Fruit fly (Drosophila melanogaster) whole organism, prepupa: ENCODE data around the gene ATPsynbetaL.

ENCODE experiments used
- CG10669 ChIP-seq: fragments of 200-800 bp; sonication (Bioruptor generic); optimal IDR thresholded peaks from 3 replicates; lab custom pipeline; 2018; ENCODE audit warnings: missing biosample characterization, mild to moderate bottlenecking, missing genetic modification characterization, moderate library complexity
- CG6854 ChIP-seq: fragments of 200-800 bp; sonication (Bioruptor generic); optimal IDR thresholded peaks from 2 replicates; lab custom pipeline; 2017; ENCODE audit warnings: missing biosample characterization, mild to moderate bottlenecking, missing genetic modification characterization
- Hr39 ChIP-seq: fragments of 200-800 bp; sonication (Bioruptor generic); optimal IDR thresholded peaks from 2 replicates; lab custom pipeline; 2016; ENCODE audit warnings: missing biosample characterization, missing genetic modification characterization
- Sox14 ChIP-seq: fragments of 200-800 bp; sonication (Bioruptor generic); optimal IDR thresholded peaks from 3 replicates; lab custom pipeline; 2016; ENCODE audit warnings: missing biosample characterization, missing genetic modification characterization
- fkh ChIP-seq: fragments of 200-800 bp; sonication (Bioruptor generic); optimal IDR thresholded peaks from 3 replicates; lab custom pipeline; 2017; ENCODE audit warnings: missing biosample characterization, mild to moderate bottlenecking, missing genetic modification characterization, moderate library complexity
- net ChIP-seq: fragments of 200-800 bp; sonication (Bioruptor generic); optimal IDR thresholded peaks from 3 replicates; lab custom pipeline; 2016; ENCODE audit warnings: missing biosample characterization, missing genetic modification characterization

DNA sequence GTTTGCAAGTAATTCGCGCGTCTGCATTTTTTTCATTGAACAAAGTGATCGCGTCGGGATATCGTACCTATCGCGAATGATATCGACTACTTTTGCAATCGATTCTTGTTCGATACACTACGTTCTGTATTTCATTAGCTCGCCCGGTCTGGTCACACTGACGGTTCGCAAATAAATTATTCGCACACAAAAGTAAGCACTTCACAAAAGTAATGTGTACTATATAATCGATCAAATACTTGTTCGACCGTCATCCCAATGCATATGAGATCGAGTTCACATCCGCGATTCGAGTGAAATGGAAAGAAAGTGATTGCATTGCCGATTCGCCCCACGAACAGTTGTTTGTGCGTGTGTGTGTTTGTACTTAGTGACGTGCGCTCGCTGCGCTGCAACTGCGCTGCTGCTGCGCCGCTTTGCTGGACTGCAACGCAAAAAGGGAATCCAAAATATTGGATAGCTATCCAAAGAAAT lies 7.3 kb upstream of the ATPsynbetaL start, which contains the start of the genes CG5235 and ClC-c:
- TF ChIP-seq CG10669: no peak
- peak; percentile 69 for TF ChIP-seq fkh (GFP tag; lab: Kevin White, UChicago)
- TF ChIP-seq Sox14 (GFP tag; lab: Kevin White, UChicago): peak; percentile 34
- TF ChIP-seq net: no peak
- peak; percentile 53 for TF ChIP-seq CG6854
- no peak for TF ChIP-seq Hr39 (GFP tag; lab: Kevin White, UChicago)
